Worm (Caenorhabditis elegans): ENCODE results near the gene K08D8.1.

DNA sequence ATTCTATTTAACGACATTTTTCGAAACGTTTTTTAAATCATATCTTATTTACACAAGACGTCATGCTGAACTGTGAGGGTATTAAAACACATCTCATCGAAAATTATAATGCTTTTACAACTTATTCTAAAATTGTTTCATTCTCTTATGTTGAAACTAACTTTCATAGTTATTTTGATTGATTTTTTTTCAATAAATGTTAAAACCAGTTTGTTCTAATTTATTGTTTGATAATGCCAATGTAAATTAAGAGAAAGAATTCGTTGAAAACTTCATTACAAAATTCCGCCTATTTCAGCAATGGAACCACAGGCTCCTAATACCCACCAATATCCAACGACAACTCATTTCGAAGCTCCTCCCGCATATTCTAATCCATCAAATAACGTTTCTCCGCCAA, 2.7 kb downstream of the K08D8.1 start, which contains the start of gene K08D8.11:
- TF ChIP-seq elt-2 (tag; optimal IDR thresholded peaks at IDR 0.05) (no peak), fkh-10 (GFP tag; optimal IDR thresholded peaks at IDR 0.05) (no peak), pha-4 (tag; optimal IDR thresholded peaks at IDR 0.05) (no peak), sox-4 (tag; optimal IDR thresholded peaks at IDR 0.05) (no peak), F13H6.1 (tag; optimal IDR thresholded peaks at IDR 0.05) (no peak), nfya-1 (tag; optimal IDR thresholded peaks at IDR 0.05) (no peak), gmeb-2 (tag; optimal IDR thresholded peaks at IDR 0.05) (no peak)

Measured in whole organism, late embryonic.